Worm (Caenorhabditis elegans): ENCODE measurements around the gene F13H8.6.

- TF ChIP-seq lin-15B (tag; optimal IDR thresholded peaks at IDR 0.05), result no peak
- TF ChIP-seq fos-1 (tag; optimal IDR thresholded peaks at IDR 0.05), result no peak
- TF ChIP-seq madf-9 (GFP tag; conservative IDR thresholded peaks at IDR 0.05), result no peak
- TF ChIP-seq nhr-237 (tag; optimal IDR thresholded peaks at IDR 0.05), result no peak
- TF ChIP-seq Y48G9A.11 (GFP tag; IDR thresholded peaks at IDR 0.05), result no peak
- no peak for TF ChIP-seq vab-7 (GFP tag; IDR thresholded peaks at IDR 0.05)
- no peak for TF ChIP-seq nhr-111 (GFP tag; optimal IDR thresholded peaks at IDR 0.05)
- no peak for TF ChIP-seq ama-1 (optimal IDR thresholded peaks at IDR 0.05)
- no peak for TF ChIP-seq lir-3 (tag; optimal IDR thresholded peaks at IDR 0.05)
- TF ChIP-seq unc-39 (tag; optimal IDR thresholded peaks at IDR 0.05), result no peak
- TF ChIP-seq daf-12 (tag; optimal IDR thresholded peaks at IDR 0.05), result no peak
- no peak for TF ChIP-seq lin-39 (tag; optimal IDR thresholded peaks at IDR 0.05)
Measured at ce11 chrII:6327317-6327716, 40.6 kb upstream of the F13H8.6 start.
